Fruit fly (Drosophila melanogaster) whole organism, embryonic: ENCODE results near the gene Ptp36E.
A peak's percentile ranks its signal among the peaks of the same experiment; 100 is the strongest.

Experiments
- CG1024 ChIP-seq: fragments of 200-800 bp; sonication (Bioruptor generic); IDR thresholded peaks from 2 replicates; pipeline ENCODE4 v1.3.6; 2022; ENCODE audit warnings: missing biosample characterization, missing genetic modification characterization
- CG10959 ChIP-seq: fragments of 200-800 bp; sonication (Bioruptor generic); IDR thresholded peaks from 2 replicates; pipeline ENCODE4 v1.3.6; 2022; ENCODE audit warnings: missing biosample characterization, missing genetic modification characterization
- CG11085 ChIP-seq: fragments of 200-800 bp; sonication (Bioruptor generic); IDR thresholded peaks from 2 replicates; pipeline ENCODE4 v1.3.6; 2022; ENCODE audit warnings: missing biosample characterization, missing genetic modification characterization
- CG11560 ChIP-seq: fragments of 200-800 bp; sonication (Bioruptor generic); IDR thresholded peaks from 3 replicates; pipeline ENCODE4 v1.3.6; 2022; ENCODE audit warnings: missing biosample characterization, missing genetic modification characterization
- CG11696 ChIP-seq: fragments of 200-800 bp; sonication (Bioruptor generic); IDR thresholded peaks from 2 replicates; pipeline ENCODE4 v1.3.6; 2022; ENCODE audit warnings: missing biosample characterization, missing genetic modification characterization
- CG1233 ChIP-seq: fragments of 200-800 bp; sonication (Bioruptor generic); optimal IDR thresholded peaks from 4 replicates; lab custom pipeline; 2018; ENCODE audit warnings: missing biosample characterization, mild to moderate bottlenecking, missing genetic modification characterization
- CG14050 ChIP-seq: fragments of 200-800 bp; sonication (Bioruptor generic); IDR thresholded peaks from 3 replicates; pipeline ENCODE4 v1.3.6; 2022; ENCODE audit warnings: missing biosample characterization, missing genetic modification characterization
- CG15601 ChIP-seq: fragments of 200-800 bp; sonication (Bioruptor generic); optimal IDR thresholded peaks from 3 replicates; lab custom pipeline; 2019; ENCODE audit warnings: missing biosample characterization, mild to moderate bottlenecking, missing genetic modification characterization, moderate library complexity
- CG18599 ChIP-seq: fragments of 200-800 bp; sonication (Bioruptor generic); optimal IDR thresholded peaks from 3 replicates; lab custom pipeline; 2017; ENCODE audit warnings: missing biosample characterization, missing genetic modification characterization, mild to moderate bottlenecking, moderate library complexity, missing genetic modification reagents
- CG18619 ChIP-seq: fragments of 200-800 bp; sonication (Bioruptor generic); optimal IDR thresholded peaks from 3 replicates; lab custom pipeline; 2017; ENCODE audit warnings: missing biosample characterization, mild to moderate bottlenecking, missing genetic modification characterization
- CG2678 ChIP-seq: fragments of 200-800 bp; sonication (Bioruptor generic); optimal IDR thresholded peaks from 3 replicates; lab custom pipeline; 2019; ENCODE audit warnings: missing biosample characterization, mild to moderate bottlenecking, missing genetic modification characterization, moderate library complexity
- CG6175 ChIP-seq: fragments of 200-800 bp; sonication (Bioruptor generic); IDR thresholded peaks from 3 replicates; pipeline ENCODE4 v1.3.6; 2022; ENCODE audit warnings: missing biosample characterization, missing genetic modification characterization
- CG7987 ChIP-seq: fragments of 200-800 bp; sonication (Bioruptor generic); optimal IDR thresholded peaks from 2 replicates; lab custom pipeline; 2018; ENCODE audit warnings: missing biosample characterization, mild to moderate bottlenecking, missing genetic modification characterization, moderate library complexity
- CG8089 ChIP-seq: fragments of 200-800 bp; sonication (Bioruptor generic); optimal IDR thresholded peaks from 3 replicates; lab custom pipeline; 2016; ENCODE audit warnings: missing biosample characterization, missing genetic modification characterization
- CG9437 ChIP-seq: fragments of 200-800 bp; sonication (Bioruptor generic); optimal IDR thresholded peaks from 2 replicates; lab custom pipeline; 2018; ENCODE audit warnings: missing biosample characterization, mild to moderate bottlenecking, missing genetic modification characterization
- CHES-1-like ChIP-seq: fragments of 200-800 bp; sonication (Bioruptor generic); optimal IDR thresholded peaks from 2 replicates; lab custom pipeline; 2016; ENCODE audit warnings: missing biosample characterization, missing genetic modification characterization
- Dfd ChIP-seq, 2 experiments: fragments of >200 bp; optimal IDR thresholded peaks; 2 replicates each; lab custom pipeline; 2017; ENCODE audit warnings: missing biosample characterization in 2 of 2, missing genetic modification characterization in 2 of 2
- Ets65A ChIP-seq: fragments of 200-800 bp; sonication (Bioruptor generic); peaks from one replicate; lab custom pipeline; 2016; ENCODE audit warnings: missing biosample characterization, missing genetic modification characterization
- HLH3B ChIP-seq: fragments of 200-800 bp; sonication (Bioruptor generic); IDR thresholded peaks from 2 replicates; pipeline ENCODE4 v1.3.6; 2022; ENCODE audit warnings: missing biosample characterization, missing genetic modification characterization
- Kr ChIP-seq: fragments of 200-800 bp; sonication (Bioruptor generic); optimal IDR thresholded peaks from 2 replicates; lab custom pipeline; 2017; ENCODE audit warnings: missing biosample characterization, mild to moderate bottlenecking, missing genetic modification characterization
- Mad ChIP-seq: fragments of 200-800 bp; sonication (Bioruptor generic); optimal IDR thresholded peaks from 2 replicates; lab custom pipeline; 2016; ENCODE audit warnings: missing biosample characterization, missing genetic modification characterization
- NC2β ChIP-seq: fragments of 200-800 bp; sonication (Bioruptor generic); optimal IDR thresholded peaks from 2 replicates; lab custom pipeline; 2016; ENCODE audit warnings: missing biosample characterization, missing genetic modification characterization
- Nf-YA ChIP-seq: fragments of 200-800 bp; sonication (Bioruptor generic); IDR thresholded peaks from 2 replicates; pipeline ENCODE4 v1.3.6; 2022; ENCODE audit warnings: missing biosample characterization, missing genetic modification characterization
- NfI ChIP-seq: fragments of 200-800 bp; sonication (Bioruptor generic); optimal IDR thresholded peaks from 3 replicates; lab custom pipeline; 2018; ENCODE audit warnings: missing biosample characterization, mild to moderate bottlenecking, missing genetic modification characterization, moderate library complexity
- Oaz ChIP-seq: fragments of 200-800 bp; sonication (Bioruptor generic); IDR thresholded peaks from 2 replicates; pipeline ENCODE4 v1.3.6; 2022; ENCODE audit warnings: missing biosample characterization, missing genetic modification characterization
- Sin3A ChIP-seq: fragments of >200 bp; optimal IDR thresholded peaks from 2 replicates; lab custom pipeline; 2018
- Sox100B ChIP-seq: fragments of 200-800 bp; sonication (Bioruptor generic); optimal IDR thresholded peaks from 3 replicates; lab custom pipeline; 2018; ENCODE audit warnings: missing biosample characterization, mild to moderate bottlenecking, missing genetic modification characterization
- Stat92E ChIP-seq, 3 experiments: fragments of >200 bp in 2 of 3; fragments of 200-800 bp in 1 of 3; sonication (Bioruptor generic) in 1 of 3; optimal IDR thresholded peaks; 2 replicates each; lab custom pipeline; 2017 to 2019; ENCODE audit warnings: missing biosample characterization in 3 of 3, missing genetic modification characterization in 3 of 3, mild to moderate bottlenecking in 1 of 3, moderate library complexity in 1 of 3
- crc ChIP-seq: fragments of 200-800 bp; sonication (Bioruptor generic); optimal IDR thresholded peaks from 2 replicates; lab custom pipeline; 2016; ENCODE audit warnings: missing biosample characterization, missing genetic modification characterization
- fu2 ChIP-seq: fragments of 200-800 bp; sonication (Bioruptor generic); optimal IDR thresholded peaks from 2 replicates; lab custom pipeline; 2016; ENCODE audit warnings: missing biosample characterization, missing genetic modification characterization
- hbn ChIP-seq: fragments of 200-800 bp; sonication (Bioruptor generic); IDR thresholded peaks from 2 replicates; pipeline ENCODE4 v1.3.6; 2022; ENCODE audit warnings: missing biosample characterization, missing genetic modification characterization; ENCODE audit not compliant: partially characterized antibody
- hkb ChIP-seq, 2 experiments: fragments of 200-800 bp in 1 of 2; fragments of >200 bp in 1 of 2; sonication (Bioruptor generic) in 1 of 2; IDR thresholded peaks in 1 of 2; optimal IDR thresholded peaks in 1 of 2; 2 replicates each; pipeline versions ENCODE4 v1.3.6 to Lab custom; 2017 to 2022; ENCODE audit warnings: missing biosample characterization in 1 of 2, missing genetic modification characterization in 1 of 2
- insv ChIP-seq, 2 experiments: fragments of 200-800 bp; sonication (Bioruptor generic); optimal IDR thresholded peaks; 3 replicates each; lab custom pipeline; 2016 to 2018; ENCODE audit warnings: missing biosample characterization in 2 of 2, missing genetic modification characterization in 2 of 2
- org-1 ChIP-seq: fragments of 200-800 bp; sonication (Bioruptor generic); optimal IDR thresholded peaks from 2 replicates; lab custom pipeline; 2017; ENCODE audit warnings: missing biosample characterization, missing genetic modification characterization
- pnt ChIP-seq: fragments of 200-800 bp; sonication (Bioruptor generic); optimal IDR thresholded peaks from 3 replicates; lab custom pipeline; 2016; ENCODE audit warnings: missing biosample characterization, missing genetic modification characterization
- ranshi ChIP-seq: fragments of 200-800 bp; sonication (Bioruptor generic); IDR thresholded peaks from 2 replicates; pipeline ENCODE4 v1.3.6; 2022; ENCODE audit warnings: missing biosample characterization, missing genetic modification characterization
- rib ChIP-seq: fragments of 200-800 bp; sonication (Bioruptor generic); IDR thresholded peaks from 2 replicates; pipeline ENCODE4 v1.3.6; 2022; ENCODE audit warnings: missing biosample characterization, missing genetic modification characterization
- sens ChIP-seq: fragments of 200-800 bp; sonication (Bioruptor generic); peaks from one replicate; lab custom pipeline; 2016; ENCODE audit warnings: missing biosample characterization, missing genetic modification characterization
- sr ChIP-seq: fragments of 200-800 bp; sonication (Bioruptor generic); IDR thresholded peaks from 3 replicates; pipeline ENCODE4 v1.3.6; 2022; ENCODE audit warnings: missing biosample characterization, missing genetic modification characterization
- twi ChIP-seq: fragments of 200-800 bp; optimal IDR thresholded peaks from 2 replicates; lab custom pipeline; 2019; ENCODE audit warnings: missing biosample characterization, mild to moderate bottlenecking, missing genetic modification characterization, moderate library complexity

Ptp36E gene

dm6 chr2L:18184648-18185243 is at the start of gene Ptp36E (continued):
- TF ChIP-seq pnt (GFP tag; lab: Kevin White, UChicago) (peak; percentile 38), Sin3A (lab: Kevin White, UChicago) (no peak), Nf-YA (GFP tag; lab: Robert Waterston, UW) (peak; percentile 48; the same call in 1 of the 2 replicates), Dfd (GFP tag; optimal IDR thresholded peaks at IDR 0.05; lab: Kevin White, UChicago) (no peak), twi (tag; lab: Kevin White, UChicago) (no peak), Sox100B (peak; percentile 88), Kr (GFP tag; lab: Kevin White, UChicago) (no peak), CG7987 (no peak), CG14050 (peak; percentile 50), CG8089 (GFP tag; lab: Kevin White, UChicago) (peak; percentile 1), CG11560 (tag; lab: Robert Waterston, UW) (peak; percentile 66; the same call in 2 of the 3 replicates), CG15601 (tag; lab: Kevin White, UChicago) (no peak), crc (no peak), Stat92E (GFP tag; optimal IDR thresholded peaks at IDR 0.05; lab: Kevin White, UChicago) (no peak), rib (GFP tag; lab: Robert Waterston, UW) (no peak), Mad (GFP tag; lab: Kevin White, UChicago) (peak; percentile 24), insv (GFP tag; optimal IDR thresholded peaks at IDR 0.05; lab: Kevin White, UChicago) (no peak), sr (GFP tag; lab: Robert Waterston, UW) (peak; percentile 50; the same call in 1 of the 3 replicates), Oaz (GFP tag; lab: Robert Waterston, UW) (peak; percentile 59), ranshi (GFP tag; lab: Robert Waterston, UW) (peak; percentile 78), CG11085 (GFP tag; lab: Robert Waterston, UW) (peak; percentile 63), NC2β (GFP tag; lab: Kevin White, UChicago) (no peak), CG2678 (tag; lab: Kevin White, UChicago) (peak; percentile 95), hkb (optimal IDR thresholded peaks at IDR 0.05; lab: Kevin White, UChicago) (no peak), hkb (GFP tag; IDR thresholded peaks at IDR 0.05; lab: Robert Waterston, UW) (peak; percentile 90), CHES-1-like (GFP tag; lab: Kevin White, UChicago) (no peak), fu2 (GFP tag; lab: Kevin White, UChicago) (peak; percentile 12), hbn (GFP tag; lab: Robert Waterston, UW) (no peak), CG1233 (GFP tag; lab: Kevin White, UChicago) (peak; percentile 79), CG11696 (GFP tag; lab: Robert Waterston, UW) (peak; percentile 49; the same call in 1 of the 2 replicates), CG9437 (GFP tag; lab: Kevin White, UChicago) (peak; percentile 74), org-1 (GFP tag; lab: Kevin White, UChicago) (peak; percentile 79), NfI (GFP tag; lab: Kevin White, UChicago) (peak; percentile 76), sens (GFP tag; lab: Kevin White, UChicago) (peak; percentile 92), HLH3B (GFP tag; lab: Robert Waterston, UW) (peak; percentile 73; the same call in 1 of the 2 replicates), CG1024 (GFP tag; lab: Robert Waterston, UW) (no peak)
- TF ChIP-seq, all 482 proteins: peak for 284

dm6 chr2L:18209137-18209536 is 24.3 kb upstream of the Ptp36E start, which contains the start of gene CG31802:
TSS of gene CG31802 (minus strand) at chr2L:18209237.
- no peak for TF ChIP-seq CG18619 (GFP tag; lab: Kevin White, UChicago)

dm6 chr2L:18202811-18203210 is 18.0 kb upstream of the Ptp36E start:
- TF ChIP-seq CG10959 (GFP tag; lab: Robert Waterston, UW) (no peak), CG18599 (GFP tag; lab: Kevin White, UChicago) (no peak), CG6175 (no peak), Ets65A (GFP tag; lab: Kevin White, UChicago) (peak; percentile 91), sr (GFP tag; lab: Robert Waterston, UW) (no peak)
